Worm (Caenorhabditis elegans) whole organism, mixed stage, embryonic: ENCODE results near the gene srz-12.

Experiments
- ceh-39 ChIP-seq: fragments of 150-350 bp; optimal IDR thresholded peaks from 2 replicates; lab custom pipeline; 2014; ENCODE audit warnings: missing biosample characterization, missing genetic modification characterization
- ceh-83 ChIP-seq: fragments of 200-800 bp; sonication (Bioruptor generic); optimal IDR thresholded peaks from 2 replicates; lab custom pipeline; 2018; ENCODE audit warnings: mild to moderate bottlenecking, missing genetic modification characterization, missing compliant biosample characterization
- cnd-1 ChIP-seq: fragments of 200-800 bp; sonication (Bioruptor generic); optimal IDR thresholded peaks from 2 replicates; lab custom pipeline; 2018; ENCODE audit warnings: mild to moderate bottlenecking, missing genetic modification characterization, missing compliant biosample characterization
- elt-3 ChIP-seq: fragments of 150-350 bp; optimal IDR thresholded peaks from 2 replicates; lab custom pipeline; 2014; ENCODE audit warnings: missing biosample characterization, missing genetic modification characterization
- nhr-237 ChIP-seq: fragments of 150-350 bp; optimal IDR thresholded peaks from 2 replicates; lab custom pipeline; 2014; ENCODE audit warnings: missing biosample characterization, missing genetic modification characterization
- nhr-28 ChIP-seq: fragments of 150-350 bp; optimal IDR thresholded peaks from 2 replicates; lab custom pipeline; 2014; ENCODE audit warnings: missing biosample characterization, missing genetic modification characterization
- unc-39 ChIP-seq: fragments of 150-350 bp; optimal IDR thresholded peaks from 2 replicates; lab custom pipeline; 2014; ENCODE audit warnings: missing biosample characterization, missing genetic modification characterization

DNA sequence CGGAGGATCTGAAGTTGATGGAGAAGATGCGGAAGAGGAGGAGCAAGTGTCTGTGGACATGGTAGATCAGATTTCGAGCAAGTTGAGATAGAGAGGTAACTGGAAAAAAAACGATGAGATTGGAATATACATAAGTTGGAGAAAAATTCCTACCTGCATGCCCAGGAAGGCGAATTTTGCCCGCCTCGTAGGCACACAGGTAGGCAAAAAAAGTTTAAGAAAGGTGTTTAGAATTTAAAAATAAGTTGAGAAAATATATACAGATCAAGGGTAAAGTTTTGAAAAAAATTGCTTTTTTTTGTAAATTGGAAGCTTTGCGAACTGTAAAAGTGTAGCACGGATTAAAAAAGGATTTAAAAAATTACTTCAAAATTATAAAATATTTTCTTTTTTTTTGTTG lies 17.0 kb upstream of the srz-12 start, which contains the start of gene nhr-84:
- TF ChIP-seq ceh-83 (GFP tag; lab: Kevin White, UChicago): no peak
- no peak for TF ChIP-seq ceh-39 (tag; lab: Kevin White, UChicago)
- TF ChIP-seq cnd-1: no peak
- TF ChIP-seq nhr-28: no peak
- no peak for TF ChIP-seq elt-3 (tag; lab: Kevin White, UChicago)
- no peak for TF ChIP-seq nhr-237 (tag; lab: Kevin White, UChicago)
- TF ChIP-seq unc-39 (tag; lab: Kevin White, UChicago): no peak
